Worm (Caenorhabditis elegans) whole organism, L3 larva: ENCODE results near the gene C46E10.1.

ENCODE experiments used
- ZK546.5 ChIP-seq: sonication (generic microtip); optimal IDR thresholded peaks from 2 replicates; lab custom pipeline; 2017; ENCODE audit warnings: missing biosample characterization, missing genetic modification characterization
- aly-2 ChIP-seq: fragments of 150-350 bp; optimal IDR thresholded peaks from 2 replicates; lab custom pipeline; 2014; ENCODE audit warnings: missing biosample characterization, missing genetic modification characterization
- ama-1 ChIP-seq: fragments of 150-350 bp; optimal IDR thresholded peaks from 2 replicates; lab custom pipeline; 2018
- ceh-28 ChIP-seq: fragments of 150-350 bp; optimal IDR thresholded peaks from 2 replicates; lab custom pipeline; 2014; ENCODE audit warnings: missing biosample characterization, missing genetic modification reagents, missing genetic modification characterization
- ceh-9 ChIP-seq: sonication (generic microtip); optimal IDR thresholded peaks from 2 replicates; lab custom pipeline; 2018; ENCODE audit warnings: missing biosample characterization, missing genetic modification characterization
- daf-12 ChIP-seq: fragments of 150-350 bp; optimal IDR thresholded peaks from 2 replicates; lab custom pipeline; 2014; ENCODE audit warnings: missing biosample characterization, missing genetic modification reagents, missing genetic modification characterization
- egl-5 ChIP-seq: fragments of 150-350 bp; optimal IDR thresholded peaks from 2 replicates; lab custom pipeline; 2017; ENCODE audit warnings: missing biosample characterization, missing genetic modification reagents, missing genetic modification characterization, inconsistent platforms
- elt-1 ChIP-seq: fragments of 150-350 bp; optimal IDR thresholded peaks from 2 replicates; lab custom pipeline; 2014; ENCODE audit warnings: missing biosample characterization, missing genetic modification characterization
- eor-1 ChIP-seq, 2 experiments: fragments of 150-350 bp; optimal IDR thresholded peaks; 2 replicates each; lab custom pipeline; 2014 to 2018; ENCODE audit warnings: missing biosample characterization in 2 of 2, missing genetic modification characterization in 2 of 2
- fkh-10 ChIP-seq: sonication (generic microtip); optimal IDR thresholded peaks from 2 replicates; lab custom pipeline; 2017; ENCODE audit warnings: missing biosample characterization, missing genetic modification reagents, missing genetic modification characterization
- fkh-2 ChIP-seq: fragments of 150-350 bp; optimal IDR thresholded peaks from 2 replicates; lab custom pipeline; 2014; ENCODE audit warnings: missing biosample characterization, missing genetic modification reagents, missing genetic modification characterization
- fos-1 ChIP-seq: fragments of 150-350 bp; optimal IDR thresholded peaks from 2 replicates; lab custom pipeline; 2014; ENCODE audit warnings: missing biosample characterization, missing genetic modification characterization
- hmg-11 ChIP-seq: sonication (generic microtip); optimal IDR thresholded peaks from 2 replicates; lab custom pipeline; 2016; ENCODE audit warnings: missing genetic modification characterization, missing compliant biosample characterization
- lin-15B ChIP-seq: fragments of 150-350 bp; optimal IDR thresholded peaks from 2 replicates; lab custom pipeline; 2014; ENCODE audit warnings: missing biosample characterization, missing genetic modification characterization
- mdl-1 ChIP-seq: fragments of 150-350 bp; optimal IDR thresholded peaks from 2 replicates; lab custom pipeline; 2014; ENCODE audit warnings: missing biosample characterization, missing genetic modification characterization
- mml-1 ChIP-seq: fragments of 150-350 bp; sonication (generic microtip); optimal IDR thresholded peaks from 3 replicates; lab custom pipeline; 2014; ENCODE audit warnings: missing biosample characterization, missing genetic modification characterization
- nfya-1 ChIP-seq: sonication (generic microtip); optimal IDR thresholded peaks from 2 replicates; lab custom pipeline; 2017; ENCODE audit warnings: missing genetic modification characterization, mild to moderate bottlenecking, missing compliant biosample characterization, antibody characterized with exemption, moderate library complexity; ENCODE audit not compliant: insufficient read depth
- nhr-12 ChIP-seq: fragments of 150-350 bp; optimal IDR thresholded peaks from 2 replicates; lab custom pipeline; 2014; ENCODE audit warnings: missing biosample characterization, missing genetic modification characterization
- nhr-23 ChIP-seq: fragments of 150-350 bp; optimal IDR thresholded peaks from 2 replicates; lab custom pipeline; 2014; ENCODE audit warnings: missing biosample characterization, missing genetic modification reagents, missing genetic modification characterization
- nhr-237 ChIP-seq: fragments of 150-350 bp; optimal IDR thresholded peaks from 2 replicates; lab custom pipeline; 2014; ENCODE audit warnings: missing biosample characterization, missing genetic modification characterization
- nhr-25 ChIP-seq: sonication (generic microtip); optimal IDR thresholded peaks from 2 replicates; lab custom pipeline; 2017; ENCODE audit warnings: missing biosample characterization, missing genetic modification characterization
- nhr-28 ChIP-seq: fragments of 150-350 bp; optimal IDR thresholded peaks from 2 replicates; lab custom pipeline; 2014; ENCODE audit warnings: missing biosample characterization, missing genetic modification characterization
- nhr-43 ChIP-seq: sonication (generic microtip); optimal IDR thresholded peaks from 2 replicates; lab custom pipeline; 2016; ENCODE audit warnings: mild to moderate bottlenecking, missing genetic modification characterization, missing compliant biosample characterization; ENCODE audit not compliant: poor library complexity, severe bottlenecking
- nhr-77 ChIP-seq: fragments of 150-350 bp; optimal IDR thresholded peaks from 2 replicates; lab custom pipeline; 2014; ENCODE audit warnings: missing biosample characterization, missing genetic modification characterization
- pqm-1 ChIP-seq: fragments of 150-350 bp; optimal IDR thresholded peaks from 2 replicates; lab custom pipeline; 2017; ENCODE audit warnings: missing biosample characterization, missing genetic modification characterization, inconsistent platforms
- sea-2 ChIP-seq: fragments of 150-350 bp; sonication (generic microtip); optimal IDR thresholded peaks from 4 replicates; lab custom pipeline; 2014; ENCODE audit warnings: missing biosample characterization, missing genetic modification reagents, missing genetic modification characterization
- unc-39 ChIP-seq: sonication (generic microtip); optimal IDR thresholded peaks from 4 replicates; lab custom pipeline; 2017; ENCODE audit warnings: missing biosample characterization, missing genetic modification characterization
- zag-1 ChIP-seq: fragments of 150-350 bp; optimal IDR thresholded peaks from 2 replicates; lab custom pipeline; 2014; ENCODE audit warnings: missing biosample characterization, missing genetic modification characterization
- ztf-4 ChIP-seq: fragments of 150-350 bp; optimal IDR thresholded peaks from 2 replicates; lab custom pipeline; 2014; ENCODE audit warnings: missing biosample characterization, missing genetic modification characterization

C46E10.1 gene

DNA sequence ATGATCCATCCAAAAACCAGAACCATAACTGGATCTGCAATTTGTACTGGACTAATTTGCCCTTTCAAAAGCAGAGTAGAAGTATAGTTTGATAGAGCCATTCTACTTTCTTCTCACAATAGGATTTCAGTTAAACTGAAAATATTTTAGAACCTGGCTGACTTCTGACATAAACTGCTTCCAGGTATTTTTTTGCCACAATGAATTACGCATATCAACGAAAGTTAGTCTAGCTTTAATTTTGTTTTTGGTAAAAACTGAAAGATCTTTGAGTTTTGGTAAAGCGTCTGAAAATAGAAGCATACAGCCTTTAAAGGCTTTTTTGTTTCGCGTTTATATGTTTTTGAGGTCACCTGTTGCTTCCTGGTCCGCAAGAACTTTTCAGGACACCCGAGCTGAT lies 33.4 kb upstream of the C46E10.1 start, which contains the start of gene srx-101:
Gene srx-101, minus strand, starts transcription at position 101 of the 400 bp plus-strand sequence.
- TF ChIP-seq aly-2 (tag; lab: Kevin White, UChicago) (no peak), mml-1 (tag; lab: Kevin White, UChicago) (no peak), fkh-2 (no peak), hmg-11 (no peak), nhr-12 (no peak)
- TF ChIP-seq, all 47 proteins: peak for 0

DNA sequence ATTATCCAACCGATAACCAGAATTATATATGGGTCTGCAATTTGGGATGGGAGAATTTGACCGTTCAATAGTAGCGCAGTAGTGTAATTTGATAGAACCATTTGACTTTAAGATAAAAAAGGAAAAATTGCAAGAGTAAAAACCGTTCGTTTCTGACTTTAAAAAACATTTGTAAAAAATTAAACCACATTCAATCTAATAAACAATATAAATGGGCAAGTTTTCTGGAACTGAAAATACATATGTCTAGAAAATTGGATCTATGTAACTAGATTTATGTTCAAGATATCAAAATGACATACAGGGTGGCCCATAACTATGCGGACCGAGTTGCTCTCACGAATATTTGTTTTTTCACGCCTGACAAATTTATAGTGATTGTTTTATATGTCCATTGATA lies 29.4 kb upstream of the C46E10.1 start, which contains the start of gene srx-102:
Gene srx-102, minus strand, starts transcription at position 101 of the 400 bp plus-strand sequence.
- no peak for TF ChIP-seq nhr-23 (tag; lab: Kevin White, UChicago)
- no peak for TF ChIP-seq fkh-10 (GFP tag; lab: Kevin White, UChicago)
- TF ChIP-seq fos-1: no peak
- TF ChIP-seq eor-1 (tag; optimal IDR thresholded peaks at IDR 0.05; lab: Kevin White, UChicago): no peak
- TF ChIP-seq, all 47 proteins: peak for 0

DNA sequence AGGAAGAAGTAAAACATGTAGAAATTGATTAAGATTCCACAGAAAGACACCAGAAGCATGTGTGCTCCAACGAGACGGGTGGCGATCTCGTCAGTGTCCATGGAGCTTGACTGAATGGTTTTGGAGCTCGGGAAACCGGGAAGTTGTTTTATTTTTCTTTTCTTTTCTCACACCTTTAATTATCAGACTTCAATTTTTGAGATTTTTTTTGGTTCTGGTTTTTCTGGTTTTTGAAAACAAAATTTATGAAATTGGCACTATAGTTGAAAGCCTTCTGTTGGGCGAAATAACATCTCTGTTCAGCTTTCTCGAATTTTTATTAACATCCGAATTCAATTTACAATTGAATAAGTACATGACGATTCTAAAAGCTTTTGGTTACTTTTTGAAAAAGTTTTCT lies 24.4 kb upstream of the C46E10.1 start, which contains the start of gene srx-104:
Gene srx-104, minus strand, starts transcription at position 101 of the 400 bp plus-strand sequence.
- TF ChIP-seq nhr-237 (tag; lab: Kevin White, UChicago): no peak
- TF ChIP-seq nfya-1 (tag; lab: Kevin White, UChicago): no peak
- TF ChIP-seq nhr-77 (tag; lab: Kevin White, UChicago): no peak
- TF ChIP-seq lin-15B (tag; lab: Kevin White, UChicago): no peak
- TF ChIP-seq mml-1 (tag; lab: Kevin White, UChicago): no peak

DNA sequence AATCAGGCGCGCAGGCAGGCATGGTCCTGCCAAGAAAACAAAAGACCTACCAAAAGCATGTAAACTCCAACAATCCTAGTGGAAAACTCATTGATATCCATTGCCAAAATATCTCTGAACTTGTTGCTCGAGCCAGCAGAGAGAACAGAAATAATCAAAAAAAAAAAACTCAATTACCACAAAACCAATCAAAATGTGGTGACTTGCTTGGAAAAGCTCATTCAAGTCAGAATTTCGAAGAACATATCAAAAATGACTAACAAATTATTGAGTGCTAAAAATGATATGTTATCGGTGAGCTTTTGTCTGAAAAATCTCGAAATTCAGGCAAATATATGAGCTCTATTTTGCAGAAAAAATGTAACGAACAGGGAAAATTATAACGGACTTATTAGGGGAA lies 22.7 kb upstream of the C46E10.1 start, which contains the start of gene srx-105:
Gene srx-105, minus strand, starts transcription at position 101 of the 400 bp plus-strand sequence.
- TF ChIP-seq nhr-77 (tag; lab: Kevin White, UChicago): no peak
- no peak for TF ChIP-seq sea-2 (GFP tag; lab: Kevin White, UChicago)

DNA sequence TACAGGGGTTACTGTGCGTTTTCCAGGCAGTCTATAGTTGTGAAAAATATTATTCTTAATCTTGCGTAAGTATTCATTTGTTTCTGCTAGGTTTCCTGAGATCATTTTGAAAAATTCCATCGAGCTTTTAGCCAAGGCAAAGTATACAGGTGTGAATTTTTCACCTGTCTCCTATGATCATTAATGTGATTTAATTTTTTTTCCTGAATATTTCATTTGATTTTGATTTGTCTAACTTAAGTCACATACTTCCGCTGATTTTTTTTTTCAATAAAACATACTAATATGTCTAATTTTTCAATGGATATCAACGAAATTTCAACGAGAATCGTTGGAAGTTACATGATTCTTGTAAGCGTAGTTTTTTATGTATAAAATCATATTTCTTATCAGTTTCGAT lies 18.7 kb upstream of the C46E10.1 start, which contains the start of gene srx-108:
Gene srx-108, plus strand, starts transcription at position 301 of the 400 bp plus-strand sequence.
- no peak for TF ChIP-seq mdl-1 (tag; lab: Kevin White, UChicago)
- no peak for TF ChIP-seq nhr-43 (tag; lab: Kevin White, UChicago)
- TF ChIP-seq daf-12 (tag; lab: Kevin White, UChicago): no peak
- no peak for TF ChIP-seq ZK546.5 (tag; lab: Kevin White, UChicago)
- TF ChIP-seq mml-1 (tag; lab: Kevin White, UChicago): no peak
- TF ChIP-seq pqm-1 (tag; lab: Kevin White, UChicago): no peak
- TF ChIP-seq ceh-9 (tag; lab: Kevin White, UChicago): no peak
- TF ChIP-seq zag-1 (tag; lab: Kevin White, UChicago): no peak
- TF ChIP-seq hmg-11: no peak

DNA sequence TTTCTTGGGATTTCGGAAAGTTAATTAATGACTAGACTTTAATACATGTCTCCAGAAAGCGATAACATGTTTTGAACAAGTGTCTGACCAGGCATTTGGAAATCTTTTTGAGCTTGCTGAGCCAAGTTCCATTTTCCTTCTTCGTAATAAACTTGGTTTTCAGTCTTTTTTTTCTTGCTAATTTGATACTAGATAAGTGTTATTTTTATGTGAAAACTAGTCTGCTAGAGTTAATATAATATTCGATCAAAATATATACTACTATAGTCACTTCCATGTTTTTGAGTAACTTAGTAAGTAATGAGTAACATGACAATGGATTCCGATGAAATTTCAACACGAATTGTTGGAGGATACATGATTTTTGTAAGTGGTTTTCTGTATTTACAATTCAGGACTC lies 14.8 kb upstream of the C46E10.1 start, which contains the start of gene srx-110:
Gene srx-110, plus strand, starts transcription at position 301 of the 400 bp plus-strand sequence.
- TF ChIP-seq unc-39 (tag; lab: Kevin White, UChicago): no peak
- no peak for TF ChIP-seq nhr-237 (tag; lab: Kevin White, UChicago)
- no peak for TF ChIP-seq ceh-28 (tag; lab: Kevin White, UChicago)

DNA sequence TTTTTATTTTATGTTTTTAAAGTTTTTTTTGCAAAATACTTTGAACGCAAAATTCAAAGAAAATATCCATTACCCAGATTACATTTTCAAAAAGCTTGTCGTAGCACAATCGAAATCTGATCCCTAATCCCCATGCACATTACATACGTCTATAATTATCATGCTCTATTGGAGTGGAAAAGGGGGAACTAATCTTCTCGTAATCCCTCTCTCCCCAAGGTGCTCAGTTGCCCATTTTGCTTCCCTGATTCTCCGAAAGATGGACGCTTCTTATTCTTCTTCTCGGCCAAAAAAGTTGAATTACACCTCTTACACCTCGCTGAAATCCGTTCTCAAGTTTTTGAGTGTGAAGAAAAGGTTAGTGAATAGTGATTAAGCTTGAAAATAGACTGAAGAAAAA lies 13.0 kb upstream of the C46E10.1 start, which contains the start of gene fbxc-53:
Gene fbxc-53, plus strand, starts transcription at position 245 of the 400 bp plus-strand sequence.
- TF ChIP-seq nhr-77 (tag; lab: Kevin White, UChicago): no peak
- TF ChIP-seq lin-15B (tag; lab: Kevin White, UChicago): no peak
- no peak for TF ChIP-seq ama-1 (lab: Kevin White, UChicago)
- no peak for TF ChIP-seq egl-5
- TF ChIP-seq elt-1 (tag; lab: Kevin White, UChicago): no peak
- no peak for TF ChIP-seq ztf-4
- TF ChIP-seq ceh-28 (tag; lab: Kevin White, UChicago): no peak
- no peak for TF ChIP-seq nhr-28 (tag; lab: Kevin White, UChicago)
- TF ChIP-seq nfya-1 (tag; lab: Kevin White, UChicago): no peak
- no peak for TF ChIP-seq daf-12 (tag; lab: Kevin White, UChicago)
- no peak for TF ChIP-seq nhr-25 (tag; lab: Kevin White, UChicago)
